Fruit fly (Drosophila melanogaster): ENCODE data around the gene GATAe.
A peak's percentile ranks its signal among the peaks of the same experiment; 100 is the strongest.

Gene GATAe

dm6 chr3R:16004015-16004414, 4.9 kb upstream of the GATAe start (continued):
- TF ChIP-seq CG30431 (GFP tag; optimal IDR thresholded peaks at IDR 0.05) (no peak), HmgZ (tag; optimal IDR thresholded peaks at IDR 0.05) (peak; percentile 40), gro (GFP tag; optimal IDR thresholded peaks at IDR 0.05) (no peak), crc (GFP tag; optimal IDR thresholded peaks at IDR 0.05) (no peak), Ssrp (tag; optimal IDR thresholded peaks at IDR 0.05) (no peak), gt (GFP tag; IDR thresholded peaks at IDR 0.05) (no peak), CG12391 (tag; optimal IDR thresholded peaks at IDR 0.05) (peak; percentile 13), ato (GFP tag; IDR thresholded peaks at IDR 0.05; ENCODE audit: partially characterized antibody) (peak; percentile 70), CG17912 (GFP tag; optimal IDR thresholded peaks at IDR 0.05) (no peak), Hmr (GFP tag; optimal IDR thresholded peaks at IDR 0.05) (peak; percentile 10), CG10543 (GFP tag; optimal IDR thresholded peaks at IDR 0.05) (no peak), Jarid2 (GFP tag; optimal IDR thresholded peaks at IDR 0.05) (no peak), CG33213 (GFP tag; optimal IDR thresholded peaks at IDR 0.05) (peak; percentile 36), run (tag; optimal IDR thresholded peaks at IDR 0.05) (no peak), Sry-δ (GFP tag; optimal IDR thresholded peaks at IDR 0.05) (peak; percentile 1), CG10979 (tag; optimal IDR thresholded peaks at IDR 0.05) (peak; percentile 62), Aef1 (GFP tag; IDR thresholded peaks at IDR 0.05) (no peak), nau (GFP tag; optimal IDR thresholded peaks at IDR 0.05) (no peak), HLH54F (GFP tag; optimal IDR thresholded peaks at IDR 0.05) (no peak), NK7.1 (GFP tag; optimal IDR thresholded peaks at IDR 0.05) (no peak), fd3F (GFP tag; optimal IDR thresholded peaks at IDR 0.05) (no peak), Oli (tag; optimal IDR thresholded peaks at IDR 0.05) (no peak), amos (GFP tag; IDR thresholded peaks at IDR 0.05; ENCODE audit: partially characterized antibody) (peak; percentile 61), kah (GFP tag; optimal IDR thresholded peaks at IDR 0.05) (no peak), CG15011 (GFP tag; optimal IDR thresholded peaks at IDR 0.05) (no peak), cad (GFP tag; optimal IDR thresholded peaks at IDR 0.05) (no peak), CG34376 (GFP tag; optimal IDR thresholded peaks at IDR 0.05) (no peak), HLH4C (GFP tag; IDR thresholded peaks at IDR 0.05; ENCODE audit: partially characterized antibody) (peak; percentile 42; the same call in 2 of the 3 replicates), CG14441 (GFP tag; IDR thresholded peaks at IDR 0.05) (no peak), hkb (optimal IDR thresholded peaks at IDR 0.05) (no peak), hkb (GFP tag; IDR thresholded peaks at IDR 0.05) (no peak), nerfin-2 (GFP tag; IDR thresholded peaks at IDR 0.05; ENCODE audit: partially characterized antibody) (peak; percentile 45; the same call in 1 of the 2 replicates), CG13624 (GFP tag; optimal IDR thresholded peaks at IDR 0.05) (peak; percentile 15), aop (GFP tag; IDR thresholded peaks at IDR 0.05) (no peak), YL-1 (GFP tag; optimal IDR thresholded peaks at IDR 0.05) (peak; percentile 34), CG11504 (tag; optimal IDR thresholded peaks at IDR 0.05) (no peak), stc (GFP tag; IDR thresholded peaks at IDR 0.05) (no peak), Mad (GFP tag; optimal IDR thresholded peaks at IDR 0.05) (no peak), wdn (GFP tag; IDR thresholded peaks at IDR 0.05) (no peak), CG10654 (GFP tag; optimal IDR thresholded peaks at IDR 0.05) (no peak), CG10267 (tag; optimal IDR thresholded peaks at IDR 0.05) (peak; percentile 92), maf-S (GFP tag; optimal IDR thresholded peaks at IDR 0.05) (no peak), slp2 (GFP tag; optimal IDR thresholded peaks at IDR 0.05) (no peak), CG17385 (GFP tag; optimal IDR thresholded peaks at IDR 0.05) (no peak), luna (GFP tag; optimal IDR thresholded peaks at IDR 0.05) (no peak), CG31224 (GFP tag; IDR thresholded peaks at IDR 0.05) (no peak), CG18599 (GFP tag; optimal IDR thresholded peaks at IDR 0.05) (no peak), CG1529 (GFP tag; optimal IDR thresholded peaks at IDR 0.05) (no peak), CG32532 (GFP tag; IDR thresholded peaks at IDR 0.05) (no peak), CG4360 (GFP tag; IDR thresholded peaks at IDR 0.05) (no peak), CG42726 (GFP tag; IDR thresholded peaks at IDR 0.05; ENCODE audit: partially characterized antibody) (0 out of 2 replicates have a peak, but pooled peaks have one; percentile 34)

Data from whole organism, embryonic.